Fruit fly (Drosophila melanogaster): ENCODE measurements around the gene Arl8.

- no peak for TF ChIP-seq fd59A (GFP tag; optimal IDR thresholded peaks at IDR 0.05)
- TF ChIP-seq Blimp-1 (GFP tag; optimal IDR thresholded peaks at IDR 0.05) = no peak
- TF ChIP-seq ss (GFP tag; optimal IDR thresholded peaks at IDR 0.05) = no peak
- no peak for TF ChIP-seq CG10631 (GFP tag; optimal IDR thresholded peaks at IDR 0.05)
- TF ChIP-seq Smox (GFP tag; optimal IDR thresholded peaks at IDR 0.05) = no peak
- no peak for TF ChIP-seq Lpt (GFP tag; optimal IDR thresholded peaks at IDR 0.05)
- no peak for TF ChIP-seq achi (GFP tag; optimal IDR thresholded peaks at IDR 0.05)
- TF ChIP-seq fkh (GFP tag; optimal IDR thresholded peaks at IDR 0.05) = no peak
- TF ChIP-seq CG32006 (GFP tag; optimal IDR thresholded peaks at IDR 0.05) = no peak
- TF ChIP-seq Hr38 (GFP tag; optimal IDR thresholded peaks at IDR 0.05) = no peak
- no peak for TF ChIP-seq CG3032 (tag; optimal IDR thresholded peaks at IDR 0.05)
- no peak for TF ChIP-seq Sox102F (GFP tag; optimal IDR thresholded peaks at IDR 0.05)
- no peak for TF ChIP-seq CG6276 (GFP tag; optimal IDR thresholded peaks at IDR 0.05)
- no peak for TF ChIP-seq CG9139 (GFP tag; optimal IDR thresholded peaks at IDR 0.05)
These were observed 22.6 kb downstream of the Arl8 start for dm6 chr3R:8149003-8149402.
